Worm (Caenorhabditis elegans): ENCODE measurements around the gene K12H4.7.

- TF ChIP-seq pros-1 (tag; optimal IDR thresholded peaks at IDR 0.05) (no peak), nhr-232 (tag; optimal IDR thresholded peaks at IDR 0.05) (no peak), tbx-2 (tag; optimal IDR thresholded peaks at IDR 0.05) (no peak)
These were observed 40.5 kb downstream of the K12H4.7 start, which contains the start of gene cit-1.2 for ce11 chrIII:8010260-8010822.
